Fruit fly (Drosophila melanogaster) whole organism, wandering third instar larva: ENCODE measurements around the gene CG4230.

Source experiments
- CG32264 ChIP-seq: fragments of 200-800 bp; sonication (Bioruptor generic); optimal IDR thresholded peaks from 2 replicates; lab custom pipeline; 2016; ENCODE audit warnings: missing biosample characterization, missing genetic modification characterization
- CG9705 ChIP-seq: fragments of 200-800 bp; sonication (Bioruptor generic); optimal IDR thresholded peaks from 2 replicates; lab custom pipeline; 2018; ENCODE audit warnings: missing biosample characterization, mild to moderate bottlenecking, missing genetic modification characterization
- HLH106 ChIP-seq: fragments of 200-800 bp; optimal IDR thresholded peaks from 3 replicates; lab custom pipeline; 2019; ENCODE audit warnings: missing biosample characterization, mild to moderate bottlenecking, missing genetic modification characterization, moderate library complexity
- Hnf4 ChIP-seq: fragments of 200-800 bp; sonication (Bioruptor generic); optimal IDR thresholded peaks from 2 replicates; lab custom pipeline; 2016; ENCODE audit warnings: missing biosample characterization, mild to moderate bottlenecking, missing genetic modification characterization
- Hr78 ChIP-seq: fragments of >200 bp; optimal IDR thresholded peaks from 2 replicates; lab custom pipeline; 2017; ENCODE audit warnings: missing biosample characterization, missing genetic modification characterization
- Hr83 ChIP-seq: fragments of 200-300 bp; sonication (Bioruptor generic); optimal IDR thresholded peaks from 2 replicates; lab custom pipeline; 2016; ENCODE audit warnings: missing biosample characterization, mild to moderate bottlenecking, missing genetic modification characterization, moderate library complexity; ENCODE audit not compliant: poor library complexity, severe bottlenecking
- Jra ChIP-seq: sonication (Bioruptor generic); optimal IDR thresholded peaks from 2 replicates; lab custom pipeline; 2016; ENCODE audit warnings: missing biosample characterization, missing genetic modification characterization
- Myc ChIP-seq: fragments of >200 bp; optimal IDR thresholded peaks from 2 replicates; lab custom pipeline; 2017
- OdsH ChIP-seq: fragments of 200-800 bp; sonication (Bioruptor generic); optimal IDR thresholded peaks from 2 replicates; lab custom pipeline; 2016; ENCODE audit warnings: missing biosample characterization, mild to moderate bottlenecking, missing genetic modification characterization
- Sp1 ChIP-seq: fragments of 200-800 bp; sonication (Bioruptor generic); optimal IDR thresholded peaks from 3 replicates; lab custom pipeline; 2019; ENCODE audit warnings: missing biosample characterization, mild to moderate bottlenecking, missing genetic modification characterization, moderate library complexity
- Vsx2 ChIP-seq: fragments of 200-300, 225-300 bp; sonication (Bioruptor generic); optimal IDR thresholded peaks from 2 replicates; lab custom pipeline; 2018; ENCODE audit warnings: missing biosample characterization, missing genetic modification characterization; ENCODE audit not compliant: partially characterized antibody
- br ChIP-seq: fragments of 200-800 bp; sonication (Bioruptor generic); optimal IDR thresholded peaks from 2 replicates; lab custom pipeline; 2016; ENCODE audit warnings: missing biosample characterization, missing genetic modification characterization
- dl ChIP-seq, 2 experiments: fragments of 175-275, 200-275 bp in 1 of 2; fragments of 200-275 bp in 1 of 2; sonication (Bioruptor generic); optimal IDR thresholded peaks; lab custom pipeline; 2018; ENCODE audit warnings: mild to moderate bottlenecking in 2 of 2, missing biosample characterization in 2 of 2, missing genetic modification characterization in 2 of 2, moderate library complexity in 2 of 2; ENCODE audit not compliant: partially characterized antibody in 2 of 2, insufficient read depth in 1 of 2
- dmrt93B ChIP-seq: fragments of 200-800 bp; sonication (Bioruptor generic); optimal IDR thresholded peaks from 2 replicates; lab custom pipeline; 2018; ENCODE audit warnings: missing biosample characterization, mild to moderate bottlenecking, missing genetic modification characterization
- ey ChIP-seq: fragments of 200-800 bp; sonication (Bioruptor generic); optimal IDR thresholded peaks from 2 replicates; lab custom pipeline; 2016; ENCODE audit warnings: missing biosample characterization, missing genetic modification characterization
- foxo ChIP-seq, 2 experiments: fragments of 200-800 bp; sonication (Bioruptor generic); optimal IDR thresholded peaks; 2 replicates in 1 of 2; 3 replicates in 1 of 2; lab custom pipeline; 2016 to 2017; ENCODE audit warnings: missing biosample characterization in 2 of 2, missing genetic modification characterization in 2 of 2
- fru ChIP-seq: fragments of 200-800 bp; sonication (Bioruptor generic); optimal IDR thresholded peaks from 3 replicates; lab custom pipeline; 2016; ENCODE audit warnings: missing biosample characterization, mild to moderate bottlenecking, missing genetic modification characterization
- h ChIP-seq: fragments of 200-800 bp; sonication (Bioruptor generic); optimal IDR thresholded peaks from 3 replicates; lab custom pipeline; 2016; ENCODE audit warnings: missing biosample characterization, mild to moderate bottlenecking, missing genetic modification characterization
- jim ChIP-seq: fragments of 175-275, 200-325 bp; sonication (Bioruptor generic); optimal IDR thresholded peaks from 2 replicates; lab custom pipeline; 2016; ENCODE audit warnings: missing biosample characterization, mild to moderate bottlenecking, missing genetic modification characterization
- psq ChIP-seq: fragments of 200-800 bp; sonication (Bioruptor generic); optimal IDR thresholded peaks from 3 replicates; lab custom pipeline; 2017; ENCODE audit warnings: missing biosample characterization, mild to moderate bottlenecking, missing genetic modification characterization, moderate library complexity
- rgr ChIP-seq: fragments of 200-800 bp; sonication (Bioruptor generic); optimal IDR thresholded peaks from 3 replicates; lab custom pipeline; 2016; ENCODE audit warnings: missing biosample characterization, mild to moderate bottlenecking, missing genetic modification characterization
- sage ChIP-seq: fragments of 200-800 bp; sonication (Bioruptor generic); optimal IDR thresholded peaks from 2 replicates; lab custom pipeline; 2016; ENCODE audit warnings: missing biosample characterization, mild to moderate bottlenecking, missing genetic modification characterization
- sv ChIP-seq: fragments of 200-800 bp; sonication (Bioruptor generic); optimal IDR thresholded peaks from 3 replicates; lab custom pipeline; 2016; ENCODE audit warnings: missing biosample characterization, missing genetic modification characterization
- usp ChIP-seq: fragments of >200 bp; optimal IDR thresholded peaks from 2 replicates; lab custom pipeline; 2017; ENCODE audit warnings: missing biosample characterization, missing genetic modification characterization
- woc ChIP-seq: sonication (Bioruptor generic); optimal IDR thresholded peaks from 2 replicates; lab custom pipeline; 2016; ENCODE audit warnings: missing biosample characterization, mild to moderate bottlenecking, missing genetic modification characterization

CG4230 gene

DNA sequence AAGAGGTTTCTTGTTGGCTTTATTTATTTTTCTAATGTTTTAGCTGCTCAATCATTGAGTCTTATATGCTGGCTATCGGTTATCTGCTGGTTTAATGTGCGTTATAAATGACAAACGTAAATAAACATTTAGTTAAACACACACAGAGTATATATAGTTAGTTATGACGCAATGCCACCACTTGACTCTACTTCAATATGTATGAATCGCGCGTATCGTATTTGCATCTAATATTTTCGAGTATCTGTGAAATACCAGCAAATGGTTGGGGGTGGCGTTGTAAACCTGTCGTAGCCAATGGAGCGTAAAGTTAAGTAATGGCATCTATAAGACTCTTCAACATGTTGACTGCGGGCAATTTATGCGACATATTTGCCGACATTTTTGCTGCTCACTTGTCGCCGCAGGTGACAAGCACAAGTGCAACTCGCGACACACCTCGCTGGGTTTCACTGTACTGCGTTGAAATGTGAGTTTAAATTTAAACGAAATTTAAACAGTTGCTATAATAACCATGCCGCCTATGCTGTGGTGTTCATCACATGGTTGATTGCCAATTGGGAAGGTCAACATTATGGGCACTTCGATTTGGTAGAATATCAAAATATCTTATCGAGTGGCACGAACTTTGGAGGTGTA lies 17.6 kb downstream of the CG4230 start:
- TF ChIP-seq sv (GFP tag; lab: Kevin White, UChicago) (no peak), OdsH (GFP tag; lab: Kevin White, UChicago) (no peak), woc (no peak), foxo (GFP tag; optimal IDR thresholded peaks at IDR 0.05; lab: Kevin White, UChicago) (no peak), rgr (GFP tag; lab: Kevin White, UChicago) (no peak), fru (GFP tag; lab: Kevin White, UChicago) (no peak), dl (GFP tag; optimal IDR thresholded peaks at IDR 0.05; lab: Kevin White, UChicago; ENCODE audit: insufficient read depth in 1 of 2, partially characterized antibody in 2 of 2) (no peak), psq (GFP tag; lab: Kevin White, UChicago) (no peak)
- TF ChIP-seq, all 38 proteins: peak for 0

dm6 chr2L:5114879-5115278 lies 18.9 kb downstream of the CG4230 start:
- TF ChIP-seq usp, result no peak
- no peak for TF ChIP-seq jim (GFP tag; lab: Kevin White, UChicago)
- no peak for TF ChIP-seq fru (GFP tag; lab: Kevin White, UChicago)
- TF ChIP-seq woc, result no peak
- TF ChIP-seq Jra (GFP tag; lab: Kevin White, UChicago), result no peak
- no peak for TF ChIP-seq CG9705 (GFP tag; lab: Kevin White, UChicago)
- TF ChIP-seq rgr (GFP tag; lab: Kevin White, UChicago), result no peak
- no peak for TF ChIP-seq dmrt93B (GFP tag; lab: Kevin White, UChicago)
- no peak for TF ChIP-seq h (GFP tag; lab: Kevin White, UChicago)
- no peak for TF ChIP-seq sage (GFP tag; lab: Kevin White, UChicago)
- no peak for TF ChIP-seq Hr78 (GFP tag; lab: Kevin White, UChicago)
- TF ChIP-seq Myc (lab: Kevin White, UChicago), result no peak
- TF ChIP-seq, all 38 proteins: peak for 0

DNA sequence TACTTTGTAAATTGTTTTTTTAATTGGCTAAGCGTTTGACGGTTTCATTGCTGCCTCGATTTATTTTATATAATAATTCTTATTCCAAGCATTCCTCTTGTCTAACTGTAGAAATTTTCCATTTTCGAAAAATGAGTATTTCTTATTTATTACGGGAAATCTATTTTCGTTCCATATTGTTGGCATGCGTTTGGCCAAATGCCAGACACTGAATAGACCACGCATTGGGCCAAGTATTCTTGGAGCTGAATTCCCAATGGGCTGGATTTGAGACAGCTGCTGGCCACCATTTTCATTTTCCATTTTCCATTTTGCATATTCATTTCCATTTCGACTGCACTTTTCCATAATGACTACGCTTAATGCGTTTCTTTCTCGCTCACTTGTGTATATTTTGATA lies 20.5 kb downstream of the CG4230 start:
- no peak for TF ChIP-seq Hnf4 (GFP tag; lab: Kevin White, UChicago)
- TF ChIP-seq dl (GFP tag; optimal IDR thresholded peaks at IDR 0.05; lab: Kevin White, UChicago; ENCODE audit: insufficient read depth in 1 of 2, partially characterized antibody in 2 of 2), result no peak
- no peak for TF ChIP-seq rgr (GFP tag; lab: Kevin White, UChicago)
- no peak for TF ChIP-seq HLH106 (tag; lab: Kevin White, UChicago)
- no peak for TF ChIP-seq br (GFP tag; lab: Kevin White, UChicago)
- no peak for TF ChIP-seq Myc (lab: Kevin White, UChicago)
- no peak for TF ChIP-seq OdsH (GFP tag; lab: Kevin White, UChicago)
- no peak for TF ChIP-seq h (GFP tag; lab: Kevin White, UChicago)
- no peak for TF ChIP-seq CG32264 (GFP tag; lab: Kevin White, UChicago)
- TF ChIP-seq Vsx2 (GFP tag; lab: Kevin White, UChicago), result no peak

- TF ChIP-seq Sp1 (GFP tag; lab: Kevin White, UChicago), result peak; percentile 8
- no peak for TF ChIP-seq Hr78 (GFP tag; lab: Kevin White, UChicago)
- TF ChIP-seq HLH106 (tag; lab: Kevin White, UChicago), result no peak
- peak in 1 of 2 experiments; percentile 7 for TF ChIP-seq foxo (GFP tag; optimal IDR thresholded peaks at IDR 0.05; lab: Kevin White, UChicago)
- TF ChIP-seq fru (GFP tag; lab: Kevin White, UChicago), result no peak
- no peak for TF ChIP-seq ey
- TF ChIP-seq, all 38 proteins: peak for 2
Observed at dm6 chr2L:5117054-5117453, 21.0 kb downstream of the CG4230 start.

- TF ChIP-seq Hr83 (no peak), Hr78 (GFP tag; lab: Kevin White, UChicago) (no peak), Hnf4 (GFP tag; lab: Kevin White, UChicago) (no peak)
Observed at dm6 chr2L:5119640-5120039, 23.6 kb downstream of the CG4230 start.
